Worm (Caenorhabditis elegans) whole organism, L1 larva: ENCODE data around the gene E02H9.9.

ENCODE experiments used
- C04F5.9 ChIP-seq: sonication (generic microtip); optimal IDR thresholded peaks from 2 replicates; lab custom pipeline; 2016; ENCODE audit warnings: missing genetic modification characterization, missing compliant biosample characterization
- C34B4.2 ChIP-seq: sonication (generic microtip); optimal IDR thresholded peaks from 2 replicates; lab custom pipeline; 2017; ENCODE audit warnings: mild to moderate bottlenecking, missing genetic modification characterization, missing compliant biosample characterization
- F16B12.6 ChIP-seq: fragments of 150-350 bp; optimal IDR thresholded peaks from 2 replicates; lab custom pipeline; 2014; ENCODE audit warnings: missing biosample characterization, missing genetic modification characterization
- aha-1 ChIP-seq: fragments of 150-350 bp; optimal IDR thresholded peaks from 2 replicates; lab custom pipeline; 2014; ENCODE audit warnings: missing biosample characterization, missing genetic modification characterization
- alr-1 ChIP-seq: fragments of 200-800 bp; sonication (Bioruptor generic); optimal IDR thresholded peaks from 2 replicates; lab custom pipeline; 2018; ENCODE audit warnings: borderline replicate concordance, mild to moderate bottlenecking, missing genetic modification characterization, missing compliant biosample characterization
- blmp-1 ChIP-seq: fragments of 150-350 bp; optimal IDR thresholded peaks from 2 replicates; lab custom pipeline; 2014; ENCODE audit warnings: missing biosample characterization, missing genetic modification characterization
- ceh-63 ChIP-seq: fragments of 200-800 bp; sonication (Bioruptor generic); optimal IDR thresholded peaks from 2 replicates; lab custom pipeline; 2018; ENCODE audit warnings: mild to moderate bottlenecking, missing genetic modification characterization, missing compliant biosample characterization
- ceh-90 ChIP-seq: sonication (generic microtip); optimal IDR thresholded peaks from 2 replicates; lab custom pipeline; 2016; ENCODE audit warnings: missing genetic modification characterization, missing compliant biosample characterization
- dpl-1 ChIP-seq, 3 experiments: fragments of 150-350 bp in 2 of 3; sonication (generic microtip) in 1 of 3; optimal IDR thresholded peaks; 2 replicates each; lab custom pipeline; 2014 to 2017; ENCODE audit warnings: missing biosample characterization in 3 of 3, missing genetic modification characterization in 3 of 3, missing genetic modification reagents in 3 of 3
- efl-1 ChIP-seq, 4 experiments: fragments of 150-350 bp; optimal IDR thresholded peaks in 3 of 4; peaks in 1 of 4; 1 replicate in 1 of 4; 2 replicates in 3 of 4; lab custom pipeline; 2014; ENCODE audit warnings: missing biosample characterization in 2 of 4, missing genetic modification characterization in 2 of 4, missing genetic modification reagents in 2 of 4
- egl-27 ChIP-seq, 2 experiments: fragments of 150-350 bp in 1 of 2; sonication (generic microtip); optimal IDR thresholded peaks; 3 replicates each; lab custom pipeline; 2017 to 2018; ENCODE audit warnings: missing biosample characterization in 2 of 2, missing genetic modification characterization in 2 of 2, missing genetic modification reagents in 2 of 2
- elt-2 ChIP-seq: sonication (generic microtip); optimal IDR thresholded peaks from 2 replicates; lab custom pipeline; 2016; ENCODE audit warnings: missing genetic modification characterization, mild to moderate bottlenecking, inconsistent platforms, missing compliant biosample characterization, missing genetic modification reagents
- ets-5 ChIP-seq: fragments of 200-800 bp; sonication (Bioruptor generic); IDR thresholded peaks from 2 replicates; pipeline ENCODE4 v1.3.6; 2022; ENCODE audit warnings: missing genetic modification characterization, missing compliant biosample characterization
- fkh-10 ChIP-seq: sonication (generic microtip); optimal IDR thresholded peaks from 2 replicates; lab custom pipeline; 2017; ENCODE audit warnings: missing biosample characterization, missing genetic modification reagents, missing genetic modification characterization
- fkh-8 ChIP-seq: sonication (generic microtip); optimal IDR thresholded peaks from 2 replicates; lab custom pipeline; 2016; ENCODE audit warnings: mild to moderate bottlenecking, missing genetic modification characterization, missing compliant biosample characterization
- hlh-17 ChIP-seq: fragments of 200-800 bp; sonication (Bioruptor generic); optimal IDR thresholded peaks from 2 replicates; lab custom pipeline; 2018; ENCODE audit warnings: missing genetic modification characterization, mild to moderate bottlenecking, missing compliant biosample characterization, moderate library complexity, borderline replicate concordance
- hlh-4 ChIP-seq: sonication (generic microtip); optimal IDR thresholded peaks from 2 replicates; lab custom pipeline; 2016; ENCODE audit warnings: mild to moderate bottlenecking, missing genetic modification characterization, missing compliant biosample characterization
- hpl-2 ChIP-seq: fragments of 150-350 bp; optimal IDR thresholded peaks from 2 replicates; lab custom pipeline; 2014; ENCODE audit warnings: missing biosample characterization, missing genetic modification reagents, missing genetic modification characterization
- isw-1 ChIP-seq: fragments of 200-800 bp; sonication (Bioruptor generic); IDR thresholded peaks from 2 replicates; pipeline ENCODE4 v1.3.6; 2022; ENCODE audit warnings: missing genetic modification characterization, missing compliant biosample characterization
- lin-13 ChIP-seq: fragments of 150-350 bp; optimal IDR thresholded peaks from 2 replicates; lab custom pipeline; 2014; ENCODE audit warnings: missing biosample characterization, missing genetic modification reagents, missing genetic modification characterization
- lin-15B ChIP-seq: fragments of 150-350 bp; sonication (generic microtip); optimal IDR thresholded peaks from 3 replicates; lab custom pipeline; 2014; ENCODE audit warnings: missing biosample characterization, missing genetic modification characterization
- lin-35 ChIP-seq, 2 experiments: fragments of 150-350 bp; optimal IDR thresholded peaks; 2 replicates each; lab custom pipeline; 2014; ENCODE audit warnings: missing biosample characterization in 2 of 2, missing genetic modification characterization in 2 of 2, missing genetic modification reagents in 2 of 2
- lir-3 ChIP-seq: sonication (generic microtip); optimal IDR thresholded peaks from 2 replicates; lab custom pipeline; 2016; ENCODE audit warnings: mild to moderate bottlenecking, missing genetic modification characterization, moderate library complexity, missing compliant biosample characterization; ENCODE audit not compliant: poor library complexity
- mab-9 ChIP-seq: fragments of 200-800 bp; sonication (Bioruptor generic); IDR thresholded peaks from 2 replicates; pipeline ENCODE4 v1.3.6; 2022; ENCODE audit warnings: missing genetic modification reagents, missing genetic modification characterization, missing compliant biosample characterization
- mef-2 ChIP-seq: fragments of 150-350 bp; optimal IDR thresholded peaks from 2 replicates; lab custom pipeline; 2014; ENCODE audit warnings: missing biosample characterization, missing genetic modification characterization
- nhr-19 ChIP-seq: fragments of 200-800 bp; sonication (Bioruptor generic); conservative IDR thresholded peaks from 2 replicates; pipeline ENCODE4 v1.3.6; 2022; ENCODE audit warnings: missing genetic modification characterization, missing compliant biosample characterization
- nhr-28 ChIP-seq: fragments of 150-350 bp; optimal IDR thresholded peaks from 2 replicates; lab custom pipeline; 2014; ENCODE audit warnings: missing biosample characterization, missing genetic modification characterization
- nhr-47 ChIP-seq: sonication (generic microtip); optimal IDR thresholded peaks from 2 replicates; lab custom pipeline; 2016; ENCODE audit warnings: mild to moderate bottlenecking, missing genetic modification characterization, moderate library complexity, missing compliant biosample characterization
- nhr-85 ChIP-seq: sonication (generic microtip); peaks from one replicate; lab custom pipeline; 2016; ENCODE audit warnings: missing genetic modification characterization, inconsistent platforms, missing compliant biosample characterization
- pax-3 ChIP-seq: fragments of 200-800 bp; sonication (Bioruptor generic); optimal IDR thresholded peaks from 2 replicates; lab custom pipeline; 2018; ENCODE audit warnings: mild to moderate bottlenecking, missing genetic modification characterization, moderate library complexity, missing compliant biosample characterization
- pqm-1 ChIP-seq: sonication (generic microtip); optimal IDR thresholded peaks from 3 replicates; lab custom pipeline; 2017; ENCODE audit warnings: missing biosample characterization, missing genetic modification characterization
- rnt-1 ChIP-seq: sonication (generic microtip); optimal IDR thresholded peaks from 2 replicates; lab custom pipeline; 2016; ENCODE audit warnings: mild to moderate bottlenecking, missing genetic modification characterization, moderate library complexity, missing compliant biosample characterization
- skn-1 ChIP-seq: fragments of 150-350 bp; optimal IDR thresholded peaks from 2 replicates; lab custom pipeline; 2014; ENCODE audit warnings: missing biosample characterization, missing genetic modification characterization
- sox-4 ChIP-seq: sonication (generic microtip); optimal IDR thresholded peaks from 2 replicates; lab custom pipeline; 2016; ENCODE audit warnings: missing genetic modification characterization, missing compliant biosample characterization
- sup-37 ChIP-seq: fragments of 200-800 bp; sonication (Bioruptor generic); optimal IDR thresholded peaks from 2 replicates; lab custom pipeline; 2018; ENCODE audit warnings: mild to moderate bottlenecking, missing genetic modification characterization, missing compliant biosample characterization
- swsn-7 ChIP-seq: sonication (generic microtip); optimal IDR thresholded peaks from 2 replicates; lab custom pipeline; 2016; ENCODE audit warnings: missing genetic modification characterization, missing compliant biosample characterization
- tlp-1 ChIP-seq: fragments of 150-350 bp; optimal IDR thresholded peaks from 2 replicates; lab custom pipeline; 2014; ENCODE audit warnings: missing biosample characterization, missing genetic modification characterization
- unc-130 ChIP-seq: fragments of 150-350 bp; optimal IDR thresholded peaks from 2 replicates; lab custom pipeline; 2017; ENCODE audit warnings: missing biosample characterization, missing genetic modification characterization, inconsistent platforms
- vab-15 ChIP-seq: sonication (generic microtip); optimal IDR thresholded peaks from 2 replicates; lab custom pipeline; 2017; ENCODE audit warnings: missing genotype, mild to moderate bottlenecking, missing genetic modification characterization, missing compliant biosample characterization
- zag-1 ChIP-seq: fragments of 150-350 bp; optimal IDR thresholded peaks from 2 replicates; lab custom pipeline; 2014; ENCODE audit warnings: missing biosample characterization, missing genetic modification characterization
- zip-4 ChIP-seq: fragments of 200-800 bp; sonication (Bioruptor generic); optimal IDR thresholded peaks from 2 replicates; lab custom pipeline; 2018; ENCODE audit warnings: mild to moderate bottlenecking, missing genetic modification characterization, moderate library complexity, missing compliant biosample characterization
- ztf-11 ChIP-seq, 2 experiments: sonication (generic microtip); optimal IDR thresholded peaks; 2 replicates each; lab custom pipeline; 2016 to 2017; ENCODE audit warnings: missing genetic modification characterization in 2 of 2, missing biosample characterization in 1 of 2, missing compliant biosample characterization in 1 of 2
- ztf-4 ChIP-seq: fragments of 150-350 bp; optimal IDR thresholded peaks from 2 replicates; lab custom pipeline; 2014; ENCODE audit warnings: missing biosample characterization, missing genetic modification characterization

The E02H9.9 gene

ce11 chrIII:2471855-2472254, 3.8 kb upstream of the E02H9.9 start (continued):
- TF ChIP-seq pax-3 (tag; lab: Kevin White, UChicago) (no peak), nhr-85 (tag; lab: Kevin White, UChicago) (no peak), sox-4 (tag; lab: Kevin White, UChicago) (no peak), elt-2 (tag; lab: Kevin White, UChicago) (no peak), C34B4.2 (tag; lab: Kevin White, UChicago) (no peak), skn-1 (tag; lab: Kevin White, UChicago) (peak; percentile 78), hlh-4 (no peak), zag-1 (tag; lab: Kevin White, UChicago) (no peak), fkh-8 (tag; lab: Kevin White, UChicago) (peak; percentile 38), lir-3 (no peak), blmp-1 (tag; lab: Kevin White, UChicago) (peak; percentile 94), zip-4 (GFP tag; lab: Kevin White, UChicago) (no peak), lin-13 (peak; percentile 24), mef-2 (tag; lab: Kevin White, UChicago) (no peak), ztf-4 (tag; lab: Kevin White, UChicago) (no peak), lin-15B (tag; lab: Kevin White, UChicago) (peak; percentile 50), rnt-1 (tag; lab: Kevin White, UChicago) (peak; percentile 51), mab-9 (GFP tag; lab: Robert Waterston, UW) (no peak), ztf-11 (tag; optimal IDR thresholded peaks at IDR 0.05; lab: Kevin White, UChicago) (no peak), tlp-1 (no peak), swsn-7 (tag; lab: Kevin White, UChicago) (peak; percentile 20), ets-5 (no peak), alr-1 (tag; lab: Kevin White, UChicago) (no peak), aha-1 (tag; lab: Kevin White, UChicago) (no peak), C04F5.9 (tag; lab: Kevin White, UChicago) (no peak), nhr-28 (tag; lab: Kevin White, UChicago) (no peak), nhr-47 (tag; lab: Kevin White, UChicago) (peak; percentile 15), unc-130 (tag; lab: Kevin White, UChicago) (peak; percentile 6), sup-37 (no peak), ceh-63 (GFP tag; lab: Kevin White, UChicago) (no peak), ceh-90 (tag; lab: Kevin White, UChicago) (no peak), efl-1 (optimal IDR thresholded peaks at IDR 0.05; lab: Kevin White, UChicago) (peak; percentile 58 to 70), efl-1 (GFP tag; optimal IDR thresholded peaks at IDR 0.05 in 1 of 2; lab: Kevin White, UChicago) (peak; percentile 65 to 93), pqm-1 (tag; lab: Kevin White, UChicago) (no peak), dpl-1 (GFP tag; optimal IDR thresholded peaks at IDR 0.05; lab: Kevin White, UChicago) (peak; percentile 39 to 66 (median 40)), hpl-2 (GFP tag; lab: Kevin White, UChicago) (no peak), egl-27 (tag; optimal IDR thresholded peaks at IDR 0.05; lab: Kevin White, UChicago) (no peak), lin-35 (GFP tag; optimal IDR thresholded peaks at IDR 0.05; lab: Kevin White, UChicago) (peak; percentile 74 to 76), F16B12.6 (tag; lab: Kevin White, UChicago) (peak; percentile 94), fkh-10 (GFP tag; lab: Kevin White, UChicago) (no peak), hlh-17 (GFP tag; lab: Kevin White, UChicago) (no peak), vab-15 (no peak), nhr-19 (GFP tag; lab: Robert Waterston, UW) (peak; percentile 55), isw-1 (peak; percentile 34; the same call in 1 of the 2 replicates)
- TF ChIP-seq, all 84 proteins: peak for 26
